Fruit fly (Drosophila melanogaster) whole organism, embryonic: Measurements from ENCODE around the gene Rrp1.

ENCODE experiments used
- Atf3 ChIP-seq: fragments of 200-800 bp; sonication (Bioruptor generic); optimal IDR thresholded peaks from 3 replicates; lab custom pipeline; 2016; ENCODE audit warnings: missing biosample characterization, missing genetic modification characterization
- B-H2 ChIP-seq: fragments of 200-800 bp; sonication (Bioruptor generic); optimal IDR thresholded peaks from 2 replicates; lab custom pipeline; 2018; ENCODE audit warnings: missing biosample characterization, mild to moderate bottlenecking, missing genetic modification characterization
- BtbVII ChIP-seq: fragments of 200-800 bp; sonication (Bioruptor generic); optimal IDR thresholded peaks from 3 replicates; lab custom pipeline; 2017; ENCODE audit warnings: missing biosample characterization, mild to moderate bottlenecking, missing genetic modification characterization
- CG10366 ChIP-seq: fragments of 200-800 bp; sonication (Bioruptor generic); IDR thresholded peaks from 2 replicates; pipeline ENCODE4 v1.3.6; 2022; ENCODE audit warnings: missing biosample characterization, missing genetic modification characterization
- CG10543 ChIP-seq: fragments of 200-800 bp; sonication (Bioruptor generic); optimal IDR thresholded peaks from 3 replicates; lab custom pipeline; 2017; ENCODE audit warnings: missing biosample characterization, mild to moderate bottlenecking, missing genetic modification characterization, moderate library complexity
- CG11456 ChIP-seq: fragments of 200-800 bp; sonication (Bioruptor generic); IDR thresholded peaks from 3 replicates; pipeline ENCODE4 v1.3.6; 2022; ENCODE audit warnings: missing biosample characterization, missing genetic modification characterization
- CG11560 ChIP-seq: fragments of 200-800 bp; sonication (Bioruptor generic); IDR thresholded peaks from 3 replicates; pipeline ENCODE4 v1.3.6; 2022; ENCODE audit warnings: missing biosample characterization, missing genetic modification characterization
- CG12299 ChIP-seq: fragments of 200-800 bp; sonication (Bioruptor generic); optimal IDR thresholded peaks from 2 replicates; lab custom pipeline; 2018; ENCODE audit warnings: missing biosample characterization, mild to moderate bottlenecking, missing genetic modification characterization
- CG13123 ChIP-seq: fragments of 200-800 bp; sonication (Bioruptor generic); optimal IDR thresholded peaks from 2 replicates; lab custom pipeline; 2016; ENCODE audit warnings: missing biosample characterization, missing genetic modification characterization
- CG13287 ChIP-seq: fragments of 200-800 bp; sonication (Bioruptor generic); IDR thresholded peaks from 2 replicates; pipeline ENCODE4 v1.3.6; 2022; ENCODE audit warnings: missing biosample characterization, missing genetic modification characterization; ENCODE audit not compliant: partially characterized antibody
- CG15601 ChIP-seq: fragments of 200-800 bp; sonication (Bioruptor generic); optimal IDR thresholded peaks from 3 replicates; lab custom pipeline; 2019; ENCODE audit warnings: missing biosample characterization, mild to moderate bottlenecking, missing genetic modification characterization, moderate library complexity
- CG1603 ChIP-seq: fragments of 200-800 bp; sonication (Bioruptor generic); optimal IDR thresholded peaks from 2 replicates; lab custom pipeline; 2019; ENCODE audit warnings: missing biosample characterization, mild to moderate bottlenecking, missing genetic modification characterization, moderate library complexity
- CG17568 ChIP-seq: fragments of 200-800 bp; sonication (Bioruptor generic); optimal IDR thresholded peaks from 2 replicates; lab custom pipeline; 2018; ENCODE audit warnings: missing biosample characterization, mild to moderate bottlenecking, missing genetic modification characterization, moderate library complexity
- CG18262 ChIP-seq: fragments of 200-800 bp; optimal IDR thresholded peaks from 3 replicates; lab custom pipeline; 2019; ENCODE audit warnings: missing biosample characterization, mild to moderate bottlenecking, missing genetic modification characterization, moderate library complexity
- CG2712 ChIP-seq: fragments of 200-800 bp; optimal IDR thresholded peaks from 3 replicates; lab custom pipeline; 2019; ENCODE audit warnings: missing biosample characterization, mild to moderate bottlenecking, missing genetic modification characterization, moderate library complexity
- CG2889 ChIP-seq: fragments of 200-800 bp; sonication (Bioruptor generic); IDR thresholded peaks from 3 replicates; pipeline ENCODE4 v1.3.6; 2022; ENCODE audit warnings: missing biosample characterization, missing genetic modification characterization
- CG30431 ChIP-seq: fragments of 200-800 bp; sonication (Bioruptor generic); optimal IDR thresholded peaks from 2 replicates; lab custom pipeline; 2017; ENCODE audit warnings: missing biosample characterization, missing genetic modification characterization
- CG33557 ChIP-seq: fragments of 200-800 bp; sonication (Bioruptor generic); optimal IDR thresholded peaks from 2 replicates; lab custom pipeline; 2019; ENCODE audit warnings: missing biosample characterization, mild to moderate bottlenecking, missing genetic modification characterization, moderate library complexity
- CG34376 ChIP-seq: fragments of 200-800 bp; sonication (Bioruptor generic); optimal IDR thresholded peaks from 2 replicates; lab custom pipeline; 2018; ENCODE audit warnings: missing biosample characterization, mild to moderate bottlenecking, missing genetic modification characterization
- CG34422 ChIP-seq: fragments of 200-800 bp; sonication (Bioruptor generic); IDR thresholded peaks from 3 replicates; pipeline ENCODE4 v1.3.6; 2022; ENCODE audit warnings: missing biosample characterization, missing genetic modification characterization
- CG3726 ChIP-seq: fragments of 200-800 bp; sonication (Bioruptor generic); IDR thresholded peaks from 3 replicates; pipeline ENCODE4, ENCODE4 v1.3.6; 2022; ENCODE audit warnings: missing biosample characterization, missing genetic modification characterization
- CG6791 ChIP-seq: fragments of 200-800 bp; sonication (Bioruptor generic); IDR thresholded peaks from 3 replicates; pipeline ENCODE4 v1.3.6; 2022; ENCODE audit warnings: missing biosample characterization, missing genetic modification characterization; ENCODE audit not compliant: partially characterized antibody
- CG7963 ChIP-seq: fragments of 200-800 bp; sonication (Bioruptor generic); IDR thresholded peaks from 3 replicates; pipeline ENCODE4 v1.3.6; 2022; ENCODE audit warnings: missing biosample characterization, missing genetic modification characterization; ENCODE audit not compliant: partially characterized antibody
- CG8281 ChIP-seq: fragments of 200-800 bp; sonication (Bioruptor generic); optimal IDR thresholded peaks from 2 replicates; lab custom pipeline; 2018; ENCODE audit warnings: missing biosample characterization, mild to moderate bottlenecking, missing genetic modification characterization, moderate library complexity
- CG8924 ChIP-seq: fragments of 200-800 bp; optimal IDR thresholded peaks from 3 replicates; lab custom pipeline; 2019; ENCODE audit warnings: missing biosample characterization, mild to moderate bottlenecking, missing genetic modification characterization, moderate library complexity
- CG9797 ChIP-seq: fragments of 200-800 bp; sonication (Bioruptor generic); optimal IDR thresholded peaks from 3 replicates; lab custom pipeline; 2018; ENCODE audit warnings: missing biosample characterization, mild to moderate bottlenecking, missing genetic modification characterization
- CHES-1-like ChIP-seq: fragments of 200-800 bp; sonication (Bioruptor generic); optimal IDR thresholded peaks from 2 replicates; lab custom pipeline; 2016; ENCODE audit warnings: missing biosample characterization, missing genetic modification characterization
- Dip2 ChIP-seq: fragments of 200-800 bp; sonication (Bioruptor generic); IDR thresholded peaks from 2 replicates; pipeline ENCODE4 v1.3.6; 2022; ENCODE audit warnings: missing biosample characterization, missing genetic modification characterization
- Gug ChIP-seq: fragments of 200-800 bp; sonication (Bioruptor generic); IDR thresholded peaks from 4 replicates; pipeline ENCODE4 v1.3.6; 2022; ENCODE audit warnings: missing biosample characterization, missing genetic modification characterization
- Mad ChIP-seq: fragments of 200-800 bp; sonication (Bioruptor generic); optimal IDR thresholded peaks from 2 replicates; lab custom pipeline; 2016; ENCODE audit warnings: missing biosample characterization, missing genetic modification characterization
- NC2β ChIP-seq: fragments of 200-800 bp; sonication (Bioruptor generic); optimal IDR thresholded peaks from 2 replicates; lab custom pipeline; 2016; ENCODE audit warnings: missing biosample characterization, missing genetic modification characterization
- Nf-YA ChIP-seq: fragments of 200-800 bp; sonication (Bioruptor generic); IDR thresholded peaks from 2 replicates; pipeline ENCODE4 v1.3.6; 2022; ENCODE audit warnings: missing biosample characterization, missing genetic modification characterization
- Sry-β ChIP-seq: fragments of 200-800 bp; sonication (Bioruptor generic); optimal IDR thresholded peaks from 2 replicates; lab custom pipeline; 2018; ENCODE audit warnings: missing biosample characterization, mild to moderate bottlenecking, missing genetic modification characterization, moderate library complexity
- YL-1 ChIP-seq: fragments of 200-800 bp; sonication (Bioruptor generic); optimal IDR thresholded peaks from 3 replicates; lab custom pipeline; 2017; ENCODE audit warnings: missing biosample characterization, mild to moderate bottlenecking, missing genetic modification characterization
- dimm ChIP-seq: fragments of 200-800 bp; sonication (Bioruptor generic); IDR thresholded peaks from 2 replicates; pipeline ENCODE4 v1.3.6; 2022; ENCODE audit warnings: missing biosample characterization, missing genetic modification characterization
- exex ChIP-seq: fragments of 200-800 bp; sonication (Bioruptor generic); optimal IDR thresholded peaks from 4 replicates; lab custom pipeline; 2018; ENCODE audit warnings: missing biosample characterization, mild to moderate bottlenecking, missing genetic modification characterization, moderate library complexity
- gcm ChIP-seq: fragments of 200-800 bp; sonication (Bioruptor generic); optimal IDR thresholded peaks from 2 replicates; lab custom pipeline; 2019; ENCODE audit warnings: missing biosample characterization, mild to moderate bottlenecking, missing genetic modification characterization, moderate library complexity
- gfzf ChIP-seq: fragments of 200-800 bp; sonication (Bioruptor generic); optimal IDR thresholded peaks from 2 replicates; lab custom pipeline; 2016; ENCODE audit warnings: missing biosample characterization, mild to moderate bottlenecking, missing genetic modification characterization, moderate library complexity
- hb ChIP-seq: fragments of 200-800 bp; sonication (Bioruptor generic); IDR thresholded peaks from 3 replicates; pipeline ENCODE4 v1.3.6; 2022; ENCODE audit warnings: missing biosample characterization, missing genetic modification characterization; ENCODE audit not compliant: partially characterized antibody
- her ChIP-seq: fragments of 200-800 bp; sonication (Bioruptor generic); optimal IDR thresholded peaks from 2 replicates; lab custom pipeline; 2016; ENCODE audit warnings: missing biosample characterization, missing genetic modification characterization
- kay ChIP-seq: fragments of 200-800 bp; sonication (Bioruptor generic); optimal IDR thresholded peaks from 2 replicates; lab custom pipeline; 2016; ENCODE audit warnings: missing biosample characterization, missing genetic modification characterization
- klu ChIP-seq: fragments of 200-800 bp; sonication (Bioruptor generic); IDR thresholded peaks from 2 replicates; pipeline ENCODE4 v1.3.6; 2022; ENCODE audit warnings: missing biosample characterization, missing genetic modification characterization
- kni ChIP-seq: fragments of 200-800 bp; sonication (Bioruptor generic); optimal IDR thresholded peaks from 3 replicates; lab custom pipeline; 2017; ENCODE audit warnings: mild to moderate bottlenecking, missing biosample characterization, missing genetic modification reagents, missing genetic modification characterization
- knrl ChIP-seq: fragments of 200-800 bp; sonication (Bioruptor generic); IDR thresholded peaks from 3 replicates; pipeline ENCODE4 v1.3.6; 2022; ENCODE audit warnings: missing biosample characterization, missing genetic modification characterization; ENCODE audit not compliant: partially characterized antibody
- mld ChIP-seq: fragments of 200-800 bp; sonication (Bioruptor generic); IDR thresholded peaks from 3 replicates; pipeline ENCODE4 v1.3.6; 2022; ENCODE audit warnings: missing biosample characterization, missing genetic modification characterization; ENCODE audit not compliant: partially characterized antibody
- onecut ChIP-seq: fragments of 200-800 bp; sonication (Bioruptor generic); IDR thresholded peaks from 2 replicates; pipeline ENCODE4 v1.3.6; 2022; ENCODE audit warnings: missing biosample characterization, missing genetic modification characterization
- sr ChIP-seq: fragments of 200-800 bp; sonication (Bioruptor generic); IDR thresholded peaks from 3 replicates; pipeline ENCODE4 v1.3.6; 2022; ENCODE audit warnings: missing biosample characterization, missing genetic modification characterization
- twi ChIP-seq: fragments of 200-800 bp; optimal IDR thresholded peaks from 2 replicates; lab custom pipeline; 2019; ENCODE audit warnings: missing biosample characterization, mild to moderate bottlenecking, missing genetic modification characterization, moderate library complexity
- unc-4 ChIP-seq: fragments of 200-800 bp; sonication (Bioruptor generic); IDR thresholded peaks from 2 replicates; pipeline ENCODE4 v1.3.6; 2022; ENCODE audit warnings: missing biosample characterization, missing genetic modification characterization; ENCODE audit not compliant: partially characterized antibody
- wdn ChIP-seq: fragments of 200-800 bp; sonication (Bioruptor generic); IDR thresholded peaks from 2 replicates; pipeline ENCODE4 v1.3.6; 2022; ENCODE audit warnings: missing biosample characterization, missing genetic modification characterization

Rrp1 gene

DNA sequence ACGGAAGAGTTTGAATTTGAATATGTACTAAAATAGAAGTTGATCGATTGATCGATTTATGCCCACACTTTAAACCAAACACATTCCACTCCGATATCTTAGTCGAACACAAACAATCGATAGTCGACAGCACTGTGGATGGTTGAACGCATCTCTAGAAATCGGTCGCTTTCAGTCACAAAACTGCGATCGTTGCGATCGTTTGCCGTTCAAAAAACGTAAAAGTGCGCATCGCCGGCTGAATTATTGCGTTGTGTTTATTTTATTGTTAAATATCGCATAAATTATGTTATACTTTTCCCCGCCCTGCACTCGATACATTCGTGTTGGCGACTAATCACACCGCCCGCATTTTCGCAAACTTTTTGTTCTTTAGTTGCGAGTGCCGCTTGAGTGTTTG, 26.8 kb upstream of the Rrp1 start, which contains the start of gene Ccdc85 (continued):
- peak; percentile 84 for TF ChIP-seq CG15601
- peak; percentile 3 for TF ChIP-seq Sry-β (GFP tag; lab: Kevin White, UChicago)
- TF ChIP-seq CG30431: no peak
- TF ChIP-seq knrl (GFP tag; lab: Robert Waterston, UW): peak; percentile 89
- TF ChIP-seq BtbVII: peak; percentile 15
- TF ChIP-seq CG6791 (GFP tag; lab: Robert Waterston, UW): peak; percentile 99
- peak; percentile 10; the same call in 1 of the 2 replicates for TF ChIP-seq onecut (GFP tag; lab: Robert Waterston, UW)
- no peak for TF ChIP-seq CG12299 (tag; lab: Kevin White, UChicago)
- no peak for TF ChIP-seq CG3726
- peak; percentile 28 for TF ChIP-seq YL-1
- peak; percentile 24 for TF ChIP-seq gfzf (GFP tag; lab: Kevin White, UChicago)
- peak; percentile 51 for TF ChIP-seq CG2712 (tag; lab: Kevin White, UChicago)
- peak; percentile 30 for TF ChIP-seq B-H2 (GFP tag; lab: Kevin White, UChicago)
- TF ChIP-seq NC2β (GFP tag; lab: Kevin White, UChicago): peak; percentile 26
- TF ChIP-seq CG9797 (GFP tag; lab: Kevin White, UChicago): peak; percentile 37
- TF ChIP-seq exex (tag; lab: Kevin White, UChicago): no peak
- TF ChIP-seq CG10543 (GFP tag; lab: Kevin White, UChicago): no peak
- TF ChIP-seq CG7963 (GFP tag; lab: Robert Waterston, UW): peak; percentile 99
- TF ChIP-seq unc-4: peak; percentile 90
- peak; percentile 98 for TF ChIP-seq hb
- 0 out of 3 replicates have a peak, but pooled peaks have one; percentile 18 for TF ChIP-seq sr (GFP tag; lab: Robert Waterston, UW)
- no peak for TF ChIP-seq CG11456 (GFP tag; lab: Robert Waterston, UW)
- no peak for TF ChIP-seq twi (tag; lab: Kevin White, UChicago)
- TF ChIP-seq mld (GFP tag; lab: Robert Waterston, UW): peak; percentile 98
- TF ChIP-seq CG10366 (GFP tag; lab: Robert Waterston, UW): no peak
- TF ChIP-seq CG11560 (tag; lab: Robert Waterston, UW): peak; percentile 50; the same call in 1 of the 3 replicates
- peak; percentile 7 for TF ChIP-seq CG33557 (GFP tag; lab: Kevin White, UChicago)
- TF ChIP-seq CG2889: no peak
- peak; percentile 96 for TF ChIP-seq CG13287 (GFP tag; lab: Robert Waterston, UW)
- TF ChIP-seq CG8924 (tag; lab: Kevin White, UChicago): peak; percentile 51
- TF ChIP-seq kay: no peak
- no peak for TF ChIP-seq CG17568
- no peak for TF ChIP-seq kni
- TF ChIP-seq CG34376 (GFP tag; lab: Kevin White, UChicago): peak; percentile 5
- peak; percentile 17 for TF ChIP-seq CHES-1-like (GFP tag; lab: Kevin White, UChicago)
- TF ChIP-seq Gug: no peak
- TF ChIP-seq Dip2 (GFP tag; lab: Robert Waterston, UW): no peak
- TF ChIP-seq Nf-YA (GFP tag; lab: Robert Waterston, UW): 0 out of 2 replicates have a peak, but pooled peaks have one; percentile 7
- peak; percentile 21 for TF ChIP-seq Mad (GFP tag; lab: Kevin White, UChicago)
- peak; percentile 76 for TF ChIP-seq CG1603 (tag; lab: Kevin White, UChicago)
- peak; percentile 47 for TF ChIP-seq her (GFP tag; lab: Kevin White, UChicago)
- peak; percentile 7 for TF ChIP-seq CG18262 (tag; lab: Kevin White, UChicago)
- no peak for TF ChIP-seq klu (GFP tag; lab: Robert Waterston, UW)
- peak; percentile 70; the same call in 1 of the 3 replicates for TF ChIP-seq CG34422
- no peak for TF ChIP-seq wdn (GFP tag; lab: Robert Waterston, UW)
- TF ChIP-seq Atf3 (GFP tag; lab: Kevin White, UChicago): no peak
- TF ChIP-seq CG8281 (tag; lab: Kevin White, UChicago): no peak
- peak; percentile 47 for TF ChIP-seq gcm (GFP tag; lab: Kevin White, UChicago)
- TF ChIP-seq dimm: no peak
- TF ChIP-seq CG13123 (GFP tag; lab: Kevin White, UChicago): no peak
